Fruit fly (Drosophila melanogaster) whole organism, prepupa: ENCODE measurements around the gene CG14440.

Experiments used
- CG10631 ChIP-seq: fragments of 200-800 bp; sonication (Bioruptor generic); optimal IDR thresholded peaks from 2 replicates; lab custom pipeline; 2016; ENCODE audit warnings: missing biosample characterization, missing genetic modification characterization
- CG10669 ChIP-seq: fragments of 200-800 bp; sonication (Bioruptor generic); optimal IDR thresholded peaks from 3 replicates; lab custom pipeline; 2018; ENCODE audit warnings: missing biosample characterization, mild to moderate bottlenecking, missing genetic modification characterization, moderate library complexity
- CG11294 ChIP-seq: fragments of 200-800 bp; sonication (Bioruptor generic); IDR thresholded peaks from 2 replicates; pipeline ENCODE4 v1.3.6; 2022; ENCODE audit warnings: missing biosample characterization, missing genetic modification characterization
- CG11762 ChIP-seq: fragments of 200-800 bp; sonication (Bioruptor generic); optimal IDR thresholded peaks from 3 replicates; lab custom pipeline; 2016; ENCODE audit warnings: missing biosample characterization, missing genetic modification characterization; ENCODE audit not compliant: insufficient read depth
- CG15336 ChIP-seq: fragments of 200-800 bp; sonication (Bioruptor generic); IDR thresholded peaks from 2 replicates; pipeline ENCODE4 v1.3.6; 2022; ENCODE audit warnings: missing biosample characterization, missing genetic modification characterization
- CG1621 ChIP-seq: fragments of 200-800 bp; sonication (Bioruptor generic); optimal IDR thresholded peaks from 3 replicates; lab custom pipeline; 2018; ENCODE audit warnings: missing biosample characterization, mild to moderate bottlenecking, missing genetic modification characterization
- CG16779 ChIP-seq: fragments of 200-800 bp; sonication (Bioruptor generic); optimal IDR thresholded peaks from 3 replicates; lab custom pipeline; 2017; ENCODE audit warnings: missing biosample characterization, mild to moderate bottlenecking, missing genetic modification characterization
- CG3032 ChIP-seq: fragments of 200-800 bp; optimal IDR thresholded peaks from 2 replicates; lab custom pipeline; 2019; ENCODE audit warnings: missing biosample characterization, mild to moderate bottlenecking, missing genetic modification characterization, moderate library complexity
- CG31627 ChIP-seq: fragments of 200-800 bp; sonication (Bioruptor generic); optimal IDR thresholded peaks from 3 replicates; lab custom pipeline; 2016; ENCODE audit warnings: missing biosample characterization, missing genetic modification characterization
- CG6163 ChIP-seq: fragments of 200-800 bp; sonication (Bioruptor generic); IDR thresholded peaks from 3 replicates; pipeline ENCODE4 v1.3.6; 2022; ENCODE audit warnings: missing biosample characterization, missing genetic modification characterization
- CG6792 ChIP-seq: fragments of 200-800 bp; sonication (Bioruptor generic); optimal IDR thresholded peaks from 3 replicates; lab custom pipeline; 2016; ENCODE audit warnings: missing biosample characterization, missing genetic modification characterization
- CG6808 ChIP-seq: fragments of 200-800 bp; sonication (Bioruptor generic); optimal IDR thresholded peaks from 3 replicates; lab custom pipeline; 2017; ENCODE audit warnings: missing biosample characterization, missing genetic modification characterization, mild to moderate bottlenecking, moderate library complexity, missing genetic modification reagents
- CG6854 ChIP-seq: fragments of 200-800 bp; sonication (Bioruptor generic); optimal IDR thresholded peaks from 2 replicates; lab custom pipeline; 2017; ENCODE audit warnings: missing biosample characterization, mild to moderate bottlenecking, missing genetic modification characterization
- CG8119 ChIP-seq: fragments of 200-800 bp; sonication (Bioruptor generic); IDR thresholded peaks from 3 replicates; pipeline ENCODE4 v1.3.6; 2022; ENCODE audit warnings: missing biosample characterization, missing genetic modification characterization
- CG8319 ChIP-seq: fragments of 200-800 bp; sonication (Bioruptor generic); optimal IDR thresholded peaks from 3 replicates; lab custom pipeline; 2016; ENCODE audit warnings: missing biosample characterization, missing genetic modification characterization
- CG8632 ChIP-seq: fragments of 200-800 bp; sonication (Bioruptor generic); optimal IDR thresholded peaks from 3 replicates; lab custom pipeline; 2016; ENCODE audit warnings: missing biosample characterization, missing genetic modification characterization
- CG9139 ChIP-seq: fragments of 200-800 bp; sonication (Bioruptor generic); optimal IDR thresholded peaks from 3 replicates; lab custom pipeline; 2017; ENCODE audit warnings: missing biosample characterization, mild to moderate bottlenecking, missing genetic modification characterization
- Gug ChIP-seq: fragments of 200-800 bp; sonication (Bioruptor generic); IDR thresholded peaks from 2 replicates; pipeline ENCODE4 v1.3.6; 2022; ENCODE audit warnings: missing biosample characterization, missing genetic modification characterization
- Hr4 ChIP-seq: fragments of 200-800 bp; sonication (Bioruptor generic); optimal IDR thresholded peaks from 3 replicates; lab custom pipeline; 2016; ENCODE audit warnings: missing biosample characterization, missing genetic modification characterization
- Lpt ChIP-seq: fragments of 200-800 bp; sonication (Bioruptor generic); optimal IDR thresholded peaks from 3 replicates; lab custom pipeline; 2016; ENCODE audit warnings: missing biosample characterization, missing genetic modification characterization
- Sox14 ChIP-seq: fragments of 200-800 bp; sonication (Bioruptor generic); optimal IDR thresholded peaks from 3 replicates; lab custom pipeline; 2016; ENCODE audit warnings: missing biosample characterization, missing genetic modification characterization
- Sox15 ChIP-seq: fragments of 200-800 bp; sonication (Bioruptor generic); optimal IDR thresholded peaks from 3 replicates; lab custom pipeline; 2016; ENCODE audit warnings: missing biosample characterization, missing genetic modification characterization
- achi ChIP-seq: fragments of 200-800 bp; sonication (Bioruptor generic); optimal IDR thresholded peaks from 3 replicates; lab custom pipeline; 2016; ENCODE audit warnings: missing biosample characterization, missing genetic modification characterization
- acj6 ChIP-seq: fragments of 200-800 bp; sonication (Bioruptor generic); optimal IDR thresholded peaks from 3 replicates; lab custom pipeline; 2016; ENCODE audit warnings: missing biosample characterization, missing genetic modification characterization
- dac ChIP-seq: fragments of 200-800 bp; sonication (Bioruptor generic); optimal IDR thresholded peaks from 2 replicates; lab custom pipeline; 2017; ENCODE audit warnings: missing biosample characterization, mild to moderate bottlenecking, missing genetic modification characterization
- dsx ChIP-seq: fragments of 200-800 bp; optimal IDR thresholded peaks from 3 replicates; lab custom pipeline; 2019; ENCODE audit warnings: missing biosample characterization, mild to moderate bottlenecking, missing genetic modification characterization, moderate library complexity; ENCODE audit not compliant: poor library complexity, severe bottlenecking
- eg ChIP-seq: fragments of 200-800 bp; sonication (Bioruptor generic); IDR thresholded peaks from 3 replicates; pipeline ENCODE4 v1.3.6; 2022; ENCODE audit warnings: missing biosample characterization, missing genetic modification characterization
- fd59A ChIP-seq: fragments of 200-800 bp; sonication (Bioruptor generic); optimal IDR thresholded peaks from 2 replicates; lab custom pipeline; 2017; ENCODE audit warnings: missing biosample characterization, mild to moderate bottlenecking, missing genetic modification characterization, missing genetic modification reagents
- fkh ChIP-seq: fragments of 200-800 bp; sonication (Bioruptor generic); optimal IDR thresholded peaks from 3 replicates; lab custom pipeline; 2017; ENCODE audit warnings: missing biosample characterization, mild to moderate bottlenecking, missing genetic modification characterization, moderate library complexity
- lz ChIP-seq: fragments of 200-800 bp; sonication (Bioruptor generic); optimal IDR thresholded peaks from 3 replicates; lab custom pipeline; 2016; ENCODE audit warnings: missing biosample characterization, missing genetic modification characterization
- net ChIP-seq: fragments of 200-800 bp; sonication (Bioruptor generic); optimal IDR thresholded peaks from 3 replicates; lab custom pipeline; 2016; ENCODE audit warnings: missing biosample characterization, missing genetic modification characterization
- pdm3 ChIP-seq: fragments of 200-800 bp; sonication (Bioruptor generic); optimal IDR thresholded peaks from 3 replicates; lab custom pipeline; 2016; ENCODE audit warnings: missing biosample characterization, missing genetic modification characterization
- spab ChIP-seq: fragments of 200-800 bp; sonication (Bioruptor generic); optimal IDR thresholded peaks from 2 replicates; lab custom pipeline; 2017; ENCODE audit warnings: missing biosample characterization, mild to moderate bottlenecking, missing genetic modification characterization, missing genetic modification reagents
- ss ChIP-seq, 2 experiments: fragments of 200-800 bp; sonication (Bioruptor generic); optimal IDR thresholded peaks; 2 replicates in 1 of 2; 3 replicates in 1 of 2; lab custom pipeline; 2017 to 2018; ENCODE audit warnings: mild to moderate bottlenecking in 2 of 2, missing biosample characterization in 2 of 2, missing genetic modification characterization in 2 of 2, moderate library complexity in 1 of 2
- svp ChIP-seq: fragments of 200-800 bp; sonication (Bioruptor generic); peaks from one replicate; lab custom pipeline; 2016; ENCODE audit warnings: missing biosample characterization, missing genetic modification characterization
- topi ChIP-seq: fragments of 200-800 bp; sonication (Bioruptor generic); optimal IDR thresholded peaks from 3 replicates; lab custom pipeline; 2016; ENCODE audit warnings: missing biosample characterization, missing genetic modification characterization

Gene CG14440

DNA sequence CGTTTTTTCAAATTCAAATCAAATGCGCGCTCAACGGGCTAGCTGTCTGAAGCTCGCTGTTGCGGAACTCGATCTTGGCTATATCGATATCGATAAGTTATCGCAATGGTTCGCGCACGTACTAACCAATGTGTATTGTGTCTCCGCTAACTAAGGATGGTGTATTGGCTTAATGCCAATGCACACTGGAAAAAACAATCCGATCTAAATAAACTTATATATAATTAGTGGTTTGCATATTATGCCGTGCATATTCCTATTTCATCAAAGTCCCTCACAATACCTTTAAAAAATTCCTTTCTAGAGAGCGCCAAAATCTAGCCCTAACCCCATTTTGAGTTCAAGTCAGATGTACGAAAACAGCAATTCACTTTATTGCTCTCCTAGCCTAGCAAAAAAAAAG, 42.8 kb upstream of the CG14440 start (continued):
- TF ChIP-seq CG11762 (GFP tag; lab: Kevin White, UChicago) (peak; percentile 8), CG31627 (GFP tag; lab: Kevin White, UChicago) (peak; percentile 33), CG8119 (peak; percentile 46; the same call in 2 of the 3 replicates), achi (GFP tag; lab: Kevin White, UChicago) (peak; percentile 40), spab (no peak), pdm3 (GFP tag; lab: Kevin White, UChicago) (peak; percentile 38), ss (GFP tag; optimal IDR thresholded peaks at IDR 0.05; lab: Kevin White, UChicago) (no peak), CG6854 (GFP tag; lab: Kevin White, UChicago) (no peak), Lpt (GFP tag; lab: Kevin White, UChicago) (no peak), fkh (no peak), topi (GFP tag; lab: Kevin White, UChicago) (peak; percentile 38), dsx (GFP tag; lab: Kevin White, UChicago) (no peak), CG10669 (GFP tag; lab: Kevin White, UChicago) (peak; percentile 10), CG15336 (GFP tag; lab: Robert Waterston, UW) (peak; percentile 70), CG1621 (no peak), CG9139 (GFP tag; lab: Kevin White, UChicago) (no peak), dac (GFP tag; lab: Kevin White, UChicago) (no peak), lz (GFP tag; lab: Kevin White, UChicago) (peak; percentile 43), Sox15 (GFP tag; lab: Kevin White, UChicago) (no peak), CG3032 (tag; lab: Kevin White, UChicago) (peak; percentile 40), CG6792 (GFP tag; lab: Kevin White, UChicago) (peak; percentile 27), Sox14 (GFP tag; lab: Kevin White, UChicago) (peak; percentile 43), acj6 (GFP tag; lab: Kevin White, UChicago) (peak; percentile 27), Gug (GFP tag; lab: Robert Waterston, UW) (peak; percentile 39; the same call in 1 of the 2 replicates), CG16779 (no peak), CG8632 (GFP tag; lab: Kevin White, UChicago) (peak; percentile 23), Hr4 (peak; percentile 49), net (peak; percentile 7), eg (peak; percentile 71), CG11294 (no peak; the same call in 1 of the 2 replicates), CG6163 (GFP tag; lab: Robert Waterston, UW) (peak; percentile 60; the same call in 2 of the 3 replicates), fd59A (GFP tag; lab: Kevin White, UChicago) (no peak), CG10631 (GFP tag; lab: Kevin White, UChicago) (no peak)

DNA sequence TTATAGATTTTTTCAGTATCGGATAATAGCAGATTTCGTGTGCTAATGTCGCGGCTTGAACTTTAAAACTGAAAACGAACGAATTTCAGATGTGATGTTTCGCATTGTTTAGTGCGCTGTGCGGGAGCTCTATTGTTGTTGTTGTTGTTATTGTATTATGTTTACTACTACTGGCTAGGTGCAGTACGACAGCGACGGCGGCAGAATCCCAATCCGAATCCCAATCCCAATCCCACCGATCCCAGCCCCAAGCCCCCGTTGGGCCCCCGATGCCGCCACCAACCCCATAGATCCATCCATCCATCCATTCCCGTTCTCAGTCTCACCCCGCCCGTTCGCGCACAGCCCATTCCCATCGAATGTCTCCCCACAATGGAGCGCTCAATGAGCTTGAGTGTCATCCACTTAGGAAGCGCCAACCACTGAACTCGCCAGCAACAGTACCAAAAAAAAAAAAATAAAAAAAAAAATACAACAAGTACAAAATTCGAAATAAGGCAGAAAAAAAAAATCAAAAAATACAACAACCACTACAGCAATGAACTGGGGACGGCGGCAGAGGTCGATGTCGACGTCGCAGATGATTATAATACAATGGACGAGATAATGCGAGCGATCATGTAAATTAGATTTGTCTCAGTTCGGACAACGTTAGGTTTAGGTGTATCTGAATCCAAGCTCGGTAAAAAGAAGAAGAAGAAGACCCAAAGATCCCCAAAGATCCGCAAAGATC, 41.7 kb upstream of the CG14440 start, which contains the start of gene CG3168:
Gene CG3168, minus strand, starts transcription at position 51 of the 733 bp plus-strand sequence.
- TF ChIP-seq ss (GFP tag; optimal IDR thresholded peaks at IDR 0.05; lab: Kevin White, UChicago) (peak in 1 of 2 experiments; percentile 16), CG10631 (GFP tag; lab: Kevin White, UChicago) (no peak), CG8319 (GFP tag; lab: Kevin White, UChicago) (no peak), pdm3 (GFP tag; lab: Kevin White, UChicago) (no peak), svp (GFP tag; lab: Kevin White, UChicago) (peak; percentile 87), CG6808 (GFP tag; lab: Kevin White, UChicago) (no peak)
- TF ChIP-seq, all 60 proteins: peak for 2
